Worm (Caenorhabditis elegans): ENCODE results near the gene clec-144.
A peak's percentile ranks its signal among the peaks of the same experiment; 100 is the strongest.

clec-144 gene

ce11 chrII:11832475-11832874 lies at the start of gene clec-144:
clec-144 (minus strand) TSS chrII:11832575.
- TF ChIP-seq dao-5 (tag; optimal IDR thresholded peaks at IDR 0.05) (no peak), W03F9.2 (tag; optimal IDR thresholded peaks at IDR 0.05) (no peak), him-1 (tag; optimal IDR thresholded peaks at IDR 0.05) (no peak)

- TF ChIP-seq W03F9.2 (tag; optimal IDR thresholded peaks at IDR 0.05): no peak
- TF ChIP-seq him-1 (tag; optimal IDR thresholded peaks at IDR 0.05): no peak
- no peak for TF ChIP-seq dao-5 (tag; optimal IDR thresholded peaks at IDR 0.05)
Measured at ce11 chrII:11880456-11881353, 48.3 kb upstream of the clec-144 start.

- TF ChIP-seq dao-5 (tag; optimal IDR thresholded peaks at IDR 0.05) (no peak), him-1 (tag; optimal IDR thresholded peaks at IDR 0.05) (no peak), W03F9.2 (tag; optimal IDR thresholded peaks at IDR 0.05) (no peak)
Measured at ce11 chrII:11879784-11880183, 47.4 kb upstream of the clec-144 start.

- TF ChIP-seq him-1 (tag; optimal IDR thresholded peaks at IDR 0.05) (peak; percentile 74), dao-5 (tag; optimal IDR thresholded peaks at IDR 0.05) (no peak), W03F9.2 (tag; optimal IDR thresholded peaks at IDR 0.05) (peak; percentile 88)
Measured at ce11 chrII:11874674-11875198, 42.4 kb upstream of the clec-144 start, which contains the start of the genes npp-3 and top-2. npp-3 (minus strand) TSS chrII:11874788. top-2 (plus strand) TSS chrII:11875148.

- TF ChIP-seq W03F9.2 (tag; optimal IDR thresholded peaks at IDR 0.05): no peak
- no peak for TF ChIP-seq dao-5 (tag; optimal IDR thresholded peaks at IDR 0.05)
- no peak for TF ChIP-seq him-1 (tag; optimal IDR thresholded peaks at IDR 0.05)
Measured at ce11 chrII:11868893-11869292, 36.5 kb upstream of the clec-144 start.

- TF ChIP-seq W03F9.2 (tag; optimal IDR thresholded peaks at IDR 0.05) (no peak), him-1 (tag; optimal IDR thresholded peaks at IDR 0.05) (no peak), dao-5 (tag; optimal IDR thresholded peaks at IDR 0.05) (no peak)
Measured at ce11 chrII:11868234-11868633, 35.9 kb upstream of the clec-144 start, which contains the start of gene col-84. col-84 (plus strand) TSS chrII:11868534.

ce11 chrII:11865644-11866043 lies 33.3 kb upstream of the clec-144 start, which contains the start of gene K12D12.4:
K12D12.4 (minus strand) TSS chrII:11865744.
- TF ChIP-seq dao-5 (tag; optimal IDR thresholded peaks at IDR 0.05): no peak
- TF ChIP-seq him-1 (tag; optimal IDR thresholded peaks at IDR 0.05): no peak
- TF ChIP-seq W03F9.2 (tag; optimal IDR thresholded peaks at IDR 0.05): no peak

ce11 chrII:11860623-11861079 lies 28.3 kb upstream of the clec-144 start, which contains the start of gene K12D12.5:
K12D12.5 (plus strand) TSS chrII:11861029.
- TF ChIP-seq him-1 (tag; optimal IDR thresholded peaks at IDR 0.05) (no peak), W03F9.2 (tag; optimal IDR thresholded peaks at IDR 0.05) (peak; percentile 25)

- no peak for TF ChIP-seq dao-5 (tag; optimal IDR thresholded peaks at IDR 0.05)
- TF ChIP-seq him-1 (tag; optimal IDR thresholded peaks at IDR 0.05): no peak
- TF ChIP-seq W03F9.2 (tag; optimal IDR thresholded peaks at IDR 0.05): no peak
Measured at ce11 chrII:11859833-11860232, 27.5 kb upstream of the clec-144 start.

- TF ChIP-seq W03F9.2 (tag; optimal IDR thresholded peaks at IDR 0.05) (no peak), dao-5 (tag; optimal IDR thresholded peaks at IDR 0.05) (no peak), him-1 (tag; optimal IDR thresholded peaks at IDR 0.05) (no peak)
Measured at ce11 chrII:11856361-11856760, 24.0 kb upstream of the clec-144 start, which contains the start of gene clh-1. clh-1 (minus strand) TSS chrII:11856461.

ce11 chrII:11854749-11855148 lies 22.4 kb upstream of the clec-144 start:
- TF ChIP-seq dao-5 (tag; optimal IDR thresholded peaks at IDR 0.05): no peak
- no peak for TF ChIP-seq him-1 (tag; optimal IDR thresholded peaks at IDR 0.05)
- no peak for TF ChIP-seq W03F9.2 (tag; optimal IDR thresholded peaks at IDR 0.05)

- TF ChIP-seq dao-5 (tag; optimal IDR thresholded peaks at IDR 0.05) (no peak), W03F9.2 (tag; optimal IDR thresholded peaks at IDR 0.05) (no peak), him-1 (tag; optimal IDR thresholded peaks at IDR 0.05) (no peak)
Measured at ce11 chrII:11853108-11853507, 20.7 kb upstream of the clec-144 start.

ce11 chrII:11852191-11852901 lies 20.0 kb upstream of the clec-144 start:
- TF ChIP-seq W03F9.2 (tag; optimal IDR thresholded peaks at IDR 0.05) (no peak), dao-5 (tag; optimal IDR thresholded peaks at IDR 0.05) (no peak), him-1 (tag; optimal IDR thresholded peaks at IDR 0.05) (no peak)
